Fruit fly (Drosophila melanogaster) whole organism, pupa: ENCODE data around the gene fz4.

Experiments
- CG10348 ChIP-seq: fragments of 200-800 bp; sonication (Bioruptor generic); IDR thresholded peaks from 2 replicates; pipeline ENCODE4 v1.3.6; 2022; ENCODE audit warnings: missing biosample characterization, missing genetic modification characterization
- CG14655 ChIP-seq: fragments of 200-800 bp; sonication (Bioruptor generic); optimal IDR thresholded peaks from 3 replicates; lab custom pipeline; 2017; ENCODE audit warnings: mild to moderate bottlenecking, missing biosample characterization, missing genetic modification reagents, missing genetic modification characterization
- CG34367 ChIP-seq: fragments of 200-800 bp; sonication (Bioruptor generic); optimal IDR thresholded peaks from 2 replicates; lab custom pipeline; 2018; ENCODE audit warnings: missing biosample characterization, mild to moderate bottlenecking, missing genetic modification characterization
- CG9948 ChIP-seq: fragments of 200-800 bp; sonication (Bioruptor generic); optimal IDR thresholded peaks from 2 replicates; lab custom pipeline; 2018; ENCODE audit warnings: missing biosample characterization, mild to moderate bottlenecking, missing genetic modification characterization, moderate library complexity
- D1 ChIP-seq: fragments of 200-800 bp; sonication (Bioruptor generic); optimal IDR thresholded peaks from 2 replicates; lab custom pipeline; 2018; ENCODE audit warnings: missing biosample characterization, mild to moderate bottlenecking, missing genetic modification characterization, moderate library complexity
- EcR ChIP-seq: fragments of 200-800 bp; sonication (Bioruptor generic); optimal IDR thresholded peaks from 3 replicates; lab custom pipeline; 2019; ENCODE audit warnings: missing biosample characterization, missing genetic modification characterization, mild to moderate bottlenecking, moderate library complexity, missing genetic modification reagents
- Ets98B ChIP-seq: fragments of 200-800 bp; sonication (Bioruptor generic); IDR thresholded peaks from 2 replicates; pipeline ENCODE4 v1.3.6; 2022; ENCODE audit warnings: missing biosample characterization, missing genetic modification characterization
- Snoo ChIP-seq: fragments of 200-800 bp; sonication (Bioruptor generic); optimal IDR thresholded peaks from 3 replicates; lab custom pipeline; 2017; ENCODE audit warnings: missing biosample characterization, mild to moderate bottlenecking, missing genetic modification characterization, inconsistent platforms
- fd96Ca ChIP-seq: fragments of 200-800 bp; sonication (Bioruptor generic); IDR thresholded peaks from 3 replicates; pipeline ENCODE4 v1.3.6; 2022; ENCODE audit warnings: missing biosample characterization, missing genetic modification characterization
- gl ChIP-seq: fragments of 200-800 bp; sonication (Bioruptor generic); optimal IDR thresholded peaks from 2 replicates; lab custom pipeline; 2018; ENCODE audit warnings: missing biosample characterization, mild to moderate bottlenecking, missing genetic modification characterization

dm6 chrX:7124474-7124873, 14.4 kb upstream of the fz4 start:
- TF ChIP-seq D1 (tag; lab: Kevin White, UChicago) (no peak), gl (tag; lab: Kevin White, UChicago) (no peak), EcR (GFP tag; lab: Kevin White, UChicago) (no peak), Ets98B (no peak), CG10348 (no peak), fd96Ca (GFP tag; lab: Robert Waterston, UW) (no peak), CG9948 (tag; lab: Kevin White, UChicago) (no peak), CG14655 (GFP tag; lab: Kevin White, UChicago) (no peak), Snoo (no peak), CG34367 (tag; lab: Kevin White, UChicago) (no peak)
